Fruit fly (Drosophila melanogaster): ENCODE data around the gene sra.

sra gene

dm6 chr3R:16186791-16187681 lies at the start of gene sra:
sra (plus strand) TSS chr3R:16186999.
- peak; percentile 65 for TF ChIP-seq CG17801 (GFP tag; optimal IDR thresholded peaks at IDR 0.05; ENCODE audit: partially characterized antibody)

- TF ChIP-seq CG17801 (GFP tag; optimal IDR thresholded peaks at IDR 0.05; ENCODE audit: partially characterized antibody) = peak; percentile 70
Measured at dm6 chr3R:16146632-16147453, 40.0 kb upstream of the sra start, which contains the start of the genes Mic26-27 and CG5916. Mic26-27 (minus strand) TSS chr3R:16146855. CG5916 (plus strand) TSS chr3R:16147029.

dm6 chr3R:16148712-16149111 lies 38.1 kb upstream of the sra start:
- no peak for TF ChIP-seq CG17801 (GFP tag; optimal IDR thresholded peaks at IDR 0.05; ENCODE audit: partially characterized antibody)

dm6 chr3R:16151239-16151860 lies 35.4 kb upstream of the sra start, which contains the start of gene Fer2:
Fer2 (minus strand) TSS chr3R:16151312.
- no peak for TF ChIP-seq CG17801 (GFP tag; optimal IDR thresholded peaks at IDR 0.05; ENCODE audit: partially characterized antibody)

dm6 chr3R:16152369-16152768 lies 34.4 kb upstream of the sra start:
- no peak for TF ChIP-seq CG17801 (GFP tag; optimal IDR thresholded peaks at IDR 0.05; ENCODE audit: partially characterized antibody)

dm6 chr3R:16153356-16153905 lies 33.4 kb upstream of the sra start:
- TF ChIP-seq CG17801 (GFP tag; optimal IDR thresholded peaks at IDR 0.05; ENCODE audit: partially characterized antibody) = no peak

dm6 chr3R:16154263-16154662 lies 32.5 kb upstream of the sra start:
- peak; percentile 94 for TF ChIP-seq CG17801 (GFP tag; optimal IDR thresholded peaks at IDR 0.05; ENCODE audit: partially characterized antibody)

dm6 chr3R:16154682-16155081 lies 32.1 kb upstream of the sra start, which contains the start of gene CG6006:
CG6006 (plus strand) TSS chr3R:16154982.
- TF ChIP-seq CG17801 (GFP tag; optimal IDR thresholded peaks at IDR 0.05; ENCODE audit: partially characterized antibody) = no peak

- no peak for TF ChIP-seq CG17801 (GFP tag; optimal IDR thresholded peaks at IDR 0.05; ENCODE audit: partially characterized antibody)
Measured at dm6 chr3R:16156032-16156431, 30.8 kb upstream of the sra start.

- no peak for TF ChIP-seq CG17801 (GFP tag; optimal IDR thresholded peaks at IDR 0.05; ENCODE audit: partially characterized antibody)
Measured at dm6 chr3R:16157564-16158242, 29.1 kb upstream of the sra start.

dm6 chr3R:16168088-16168487 lies 18.7 kb upstream of the sra start:
- no peak for TF ChIP-seq CG17801 (GFP tag; optimal IDR thresholded peaks at IDR 0.05; ENCODE audit: partially characterized antibody)

dm6 chr3R:16171747-16172146 lies 15.1 kb upstream of the sra start, which contains the start of gene CG8925:
CG8925 (plus strand) TSS chr3R:16171991.
- no peak for TF ChIP-seq CG17801 (GFP tag; optimal IDR thresholded peaks at IDR 0.05; ENCODE audit: partially characterized antibody)

dm6 chr3R:16173500-16173899 lies 13.3 kb upstream of the sra start:
- no peak for TF ChIP-seq CG17801 (GFP tag; optimal IDR thresholded peaks at IDR 0.05; ENCODE audit: partially characterized antibody)

- TF ChIP-seq CG17801 (GFP tag; optimal IDR thresholded peaks at IDR 0.05; ENCODE audit: partially characterized antibody) = no peak
Measured at dm6 chr3R:16176526-16176925, 10.3 kb upstream of the sra start.

Data from ovary, adult (tissue).